Worm (Caenorhabditis elegans) whole organism, L1 larva: ENCODE data around the gene oac-11.

Experiments used
- F16B12.6 ChIP-seq: fragments of 150-350 bp; optimal IDR thresholded peaks from 2 replicates; lab custom pipeline; 2014; ENCODE audit warnings: missing biosample characterization, missing genetic modification characterization
- Y116A8C.19 ChIP-seq: sonication (generic microtip); optimal IDR thresholded peaks from 2 replicates; lab custom pipeline; 2016; ENCODE audit warnings: missing compliant biosample characterization, missing genetic modification characterization, borderline replicate concordance
- aha-1 ChIP-seq: fragments of 150-350 bp; optimal IDR thresholded peaks from 2 replicates; lab custom pipeline; 2014; ENCODE audit warnings: missing biosample characterization, missing genetic modification characterization
- alr-1 ChIP-seq: fragments of 200-800 bp; sonication (Bioruptor generic); optimal IDR thresholded peaks from 2 replicates; lab custom pipeline; 2018; ENCODE audit warnings: borderline replicate concordance, mild to moderate bottlenecking, missing genetic modification characterization, missing compliant biosample characterization
- ceh-63 ChIP-seq: fragments of 200-800 bp; sonication (Bioruptor generic); optimal IDR thresholded peaks from 2 replicates; lab custom pipeline; 2018; ENCODE audit warnings: mild to moderate bottlenecking, missing genetic modification characterization, missing compliant biosample characterization
- ceh-8 ChIP-seq: fragments of 200-800 bp; sonication (Bioruptor generic); optimal IDR thresholded peaks from 2 replicates; lab custom pipeline; 2018; ENCODE audit warnings: mild to moderate bottlenecking, missing genetic modification characterization, moderate library complexity, missing compliant biosample characterization
- ceh-88 ChIP-seq: fragments of 200-800 bp; sonication (Bioruptor generic); IDR thresholded peaks from 2 replicates; pipeline ENCODE4 v1.3.6; 2022; ENCODE audit warnings: missing genetic modification characterization, missing compliant biosample characterization
- dpl-1 ChIP-seq, 3 experiments: fragments of 150-350 bp in 2 of 3; sonication (generic microtip) in 1 of 3; optimal IDR thresholded peaks; 2 replicates each; lab custom pipeline; 2014 to 2017; ENCODE audit warnings: missing biosample characterization in 3 of 3, missing genetic modification characterization in 3 of 3, missing genetic modification reagents in 3 of 3
- dsc-1 ChIP-seq: sonication (generic microtip); optimal IDR thresholded peaks from 2 replicates; lab custom pipeline; 2016; ENCODE audit warnings: mild to moderate bottlenecking, missing genetic modification characterization, missing compliant biosample characterization
- efl-1 ChIP-seq, 4 experiments: fragments of 150-350 bp; optimal IDR thresholded peaks in 3 of 4; peaks in 1 of 4; 1 replicate in 1 of 4; 2 replicates in 3 of 4; lab custom pipeline; 2014; ENCODE audit warnings: missing biosample characterization in 2 of 4, missing genetic modification characterization in 2 of 4, missing genetic modification reagents in 2 of 4
- efl-3 ChIP-seq: fragments of 200-800 bp; sonication (Bioruptor generic); optimal IDR thresholded peaks from 2 replicates; lab custom pipeline; 2018; ENCODE audit warnings: mild to moderate bottlenecking, missing genetic modification characterization, missing compliant biosample characterization
- egl-27 ChIP-seq, 2 experiments: fragments of 150-350 bp in 1 of 2; sonication (generic microtip); optimal IDR thresholded peaks; 3 replicates each; lab custom pipeline; 2017 to 2018; ENCODE audit warnings: missing biosample characterization in 2 of 2, missing genetic modification characterization in 2 of 2, missing genetic modification reagents in 2 of 2
- elt-2 ChIP-seq: sonication (generic microtip); optimal IDR thresholded peaks from 2 replicates; lab custom pipeline; 2016; ENCODE audit warnings: missing genetic modification characterization, mild to moderate bottlenecking, inconsistent platforms, missing compliant biosample characterization, missing genetic modification reagents
- elt-3 ChIP-seq, 6 experiments: fragments of 150-350 bp in 1 of 6; sonication (generic microtip); optimal IDR thresholded peaks; 2 replicates each; lab custom pipeline; 2017 to 2018; ENCODE audit warnings: missing biosample characterization in 6 of 6, missing genetic modification characterization in 6 of 6, inconsistent platforms in 1 of 6
- ets-5 ChIP-seq: fragments of 200-800 bp; sonication (Bioruptor generic); IDR thresholded peaks from 2 replicates; pipeline ENCODE4 v1.3.6; 2022; ENCODE audit warnings: missing genetic modification characterization, missing compliant biosample characterization
- fkh-4 ChIP-seq: sonication (generic microtip); optimal IDR thresholded peaks from 2 replicates; lab custom pipeline; 2016; ENCODE audit warnings: missing compliant biosample characterization, missing genetic modification characterization, borderline replicate concordance
- grh-1 ChIP-seq: fragments of 200-800 bp; sonication (Bioruptor generic); IDR thresholded peaks from 2 replicates; pipeline ENCODE4 v1.3.6; 2022; ENCODE audit warnings: missing genetic modification reagents, missing genetic modification characterization, missing compliant biosample characterization
- hpl-2 ChIP-seq: fragments of 150-350 bp; optimal IDR thresholded peaks from 2 replicates; lab custom pipeline; 2014; ENCODE audit warnings: missing biosample characterization, missing genetic modification reagents, missing genetic modification characterization
- lin-13 ChIP-seq: fragments of 150-350 bp; optimal IDR thresholded peaks from 2 replicates; lab custom pipeline; 2014; ENCODE audit warnings: missing biosample characterization, missing genetic modification reagents, missing genetic modification characterization
- lin-14 ChIP-seq: fragments of 200-800 bp; sonication (Bioruptor generic); optimal IDR thresholded peaks from 2 replicates; lab custom pipeline; 2018; ENCODE audit warnings: mild to moderate bottlenecking, missing genetic modification characterization, moderate library complexity, missing compliant biosample characterization
- lin-15B ChIP-seq: fragments of 150-350 bp; sonication (generic microtip); optimal IDR thresholded peaks from 3 replicates; lab custom pipeline; 2014; ENCODE audit warnings: missing biosample characterization, missing genetic modification characterization
- lin-35 ChIP-seq, 2 experiments: fragments of 150-350 bp; optimal IDR thresholded peaks; 2 replicates each; lab custom pipeline; 2014; ENCODE audit warnings: missing biosample characterization in 2 of 2, missing genetic modification characterization in 2 of 2, missing genetic modification reagents in 2 of 2
- lsy-2 ChIP-seq, 2 experiments: fragments of 150-350 bp; optimal IDR thresholded peaks; 2 replicates each; lab custom pipeline; 2014; ENCODE audit warnings: missing biosample characterization in 2 of 2, missing genetic modification characterization in 2 of 2
- mab-9 ChIP-seq: fragments of 200-800 bp; sonication (Bioruptor generic); IDR thresholded peaks from 2 replicates; pipeline ENCODE4 v1.3.6; 2022; ENCODE audit warnings: missing genetic modification reagents, missing genetic modification characterization, missing compliant biosample characterization
- mdl-1 ChIP-seq, 2 experiments: fragments of 150-350 bp; optimal IDR thresholded peaks; 2 replicates each; lab custom pipeline; 2014 to 2017; ENCODE audit warnings: missing biosample characterization in 2 of 2, missing genetic modification characterization in 2 of 2, inconsistent platforms in 1 of 2
- nhr-11 ChIP-seq: fragments of 150-350 bp; optimal IDR thresholded peaks from 2 replicates; lab custom pipeline; 2014; ENCODE audit warnings: missing biosample characterization, missing genetic modification characterization
- nhr-19 ChIP-seq: fragments of 200-800 bp; sonication (Bioruptor generic); conservative IDR thresholded peaks from 2 replicates; pipeline ENCODE4 v1.3.6; 2022; ENCODE audit warnings: missing genetic modification characterization, missing compliant biosample characterization
- nhr-20 ChIP-seq: sonication (generic microtip); optimal IDR thresholded peaks from 2 replicates; lab custom pipeline; 2016; ENCODE audit warnings: mild to moderate bottlenecking, missing genetic modification characterization, missing compliant biosample characterization
- nhr-47 ChIP-seq: sonication (generic microtip); optimal IDR thresholded peaks from 2 replicates; lab custom pipeline; 2016; ENCODE audit warnings: mild to moderate bottlenecking, missing genetic modification characterization, moderate library complexity, missing compliant biosample characterization
- nhr-71 ChIP-seq: sonication (generic microtip); optimal IDR thresholded peaks from 2 replicates; lab custom pipeline; 2016; ENCODE audit warnings: mild to moderate bottlenecking, missing genetic modification characterization, moderate library complexity, missing compliant biosample characterization
- nhr-76 ChIP-seq: sonication (generic microtip); optimal IDR thresholded peaks from 2 replicates; lab custom pipeline; 2017; ENCODE audit warnings: missing biosample characterization, missing genetic modification characterization
- nhr-85 ChIP-seq: sonication (generic microtip); peaks from one replicate; lab custom pipeline; 2016; ENCODE audit warnings: missing genetic modification characterization, inconsistent platforms, missing compliant biosample characterization
- nhr-90 ChIP-seq: sonication (generic microtip); optimal IDR thresholded peaks from 2 replicates; lab custom pipeline; 2016; ENCODE audit warnings: mild to moderate bottlenecking, missing genetic modification characterization, missing compliant biosample characterization; ENCODE audit not compliant: poor library complexity
- pax-3 ChIP-seq: fragments of 200-800 bp; sonication (Bioruptor generic); optimal IDR thresholded peaks from 2 replicates; lab custom pipeline; 2018; ENCODE audit warnings: mild to moderate bottlenecking, missing genetic modification characterization, moderate library complexity, missing compliant biosample characterization
- pqm-1 ChIP-seq: sonication (generic microtip); optimal IDR thresholded peaks from 3 replicates; lab custom pipeline; 2017; ENCODE audit warnings: missing biosample characterization, missing genetic modification characterization
- snu-23 ChIP-seq: sonication (generic microtip); optimal IDR thresholded peaks from 2 replicates; lab custom pipeline; 2016; ENCODE audit warnings: missing genetic modification characterization, missing compliant biosample characterization
- sox-4 ChIP-seq: sonication (generic microtip); optimal IDR thresholded peaks from 2 replicates; lab custom pipeline; 2016; ENCODE audit warnings: missing genetic modification characterization, missing compliant biosample characterization
- sptf-1 ChIP-seq: fragments of 150-350 bp; optimal IDR thresholded peaks from 2 replicates; lab custom pipeline; 2014; ENCODE audit warnings: missing biosample characterization, missing genetic modification characterization
- swsn-7 ChIP-seq: sonication (generic microtip); optimal IDR thresholded peaks from 2 replicates; lab custom pipeline; 2016; ENCODE audit warnings: missing genetic modification characterization, missing compliant biosample characterization
- tbx-2 ChIP-seq: sonication (generic microtip); optimal IDR thresholded peaks from 2 replicates; lab custom pipeline; 2016; ENCODE audit warnings: missing genetic modification characterization, missing compliant biosample characterization
- tlp-1 ChIP-seq: fragments of 150-350 bp; optimal IDR thresholded peaks from 2 replicates; lab custom pipeline; 2014; ENCODE audit warnings: missing biosample characterization, missing genetic modification characterization
- unc-30 ChIP-seq: sonication (generic microtip); optimal IDR thresholded peaks from 2 replicates; lab custom pipeline; 2017; ENCODE audit warnings: missing biosample characterization, missing genetic modification characterization
- unc-62 ChIP-seq: fragments of 150-350 bp; optimal IDR thresholded peaks from 2 replicates; lab custom pipeline; 2014; ENCODE audit warnings: missing biosample characterization, missing genetic modification reagents, missing genetic modification characterization
- unc-98 ChIP-seq: fragments of 200-800 bp; sonication (Bioruptor generic); IDR thresholded peaks from 2 replicates; pipeline ENCODE4 v1.3.6; 2022; ENCODE audit warnings: missing genetic modification characterization, missing compliant biosample characterization
- ztf-11 ChIP-seq, 2 experiments: sonication (generic microtip); optimal IDR thresholded peaks; 2 replicates each; lab custom pipeline; 2016 to 2017; ENCODE audit warnings: missing genetic modification characterization in 2 of 2, missing biosample characterization in 1 of 2, missing compliant biosample characterization in 1 of 2

The oac-11 gene

ce11 chrII:3815445-3816208 lies 45.1 kb downstream of the oac-11 start:
- TF ChIP-seq snu-23 (GFP tag; lab: Kevin White, UChicago) (peak; percentile 11), F16B12.6 (tag; lab: Kevin White, UChicago) (peak; percentile 79), nhr-47 (tag; lab: Kevin White, UChicago) (peak; percentile 31), nhr-71 (tag; lab: Kevin White, UChicago) (peak; percentile 14), nhr-90 (tag; lab: Kevin White, UChicago) (peak; percentile 15), ets-5 (no peak), egl-27 (tag; optimal IDR thresholded peaks at IDR 0.05; lab: Kevin White, UChicago) (no peak), nhr-19 (GFP tag; lab: Robert Waterston, UW) (no peak), elt-2 (peak; percentile 83), efl-1 (optimal IDR thresholded peaks at IDR 0.05; lab: Kevin White, UChicago) (peak; percentile 34 to 55), efl-1 (GFP tag; optimal IDR thresholded peaks at IDR 0.05 in 1 of 2; lab: Kevin White, UChicago) (peak; percentile 39 to 68), swsn-7 (tag; lab: Kevin White, UChicago) (peak; percentile 0), unc-98 (no peak), nhr-85 (tag; lab: Kevin White, UChicago) (no peak), mdl-1 (tag; optimal IDR thresholded peaks at IDR 0.05; lab: Kevin White, UChicago) (no peak), sptf-1 (no peak), lsy-2 (tag; optimal IDR thresholded peaks at IDR 0.05; lab: Kevin White, UChicago) (peak; percentile 26), lin-35 (GFP tag; optimal IDR thresholded peaks at IDR 0.05; lab: Kevin White, UChicago) (peak in 1 of 2 experiments; percentile 15), unc-62 (no peak), pax-3 (no peak), ceh-88 (GFP tag; lab: Robert Waterston, UW) (no peak), pqm-1 (tag; lab: Kevin White, UChicago) (no peak), sox-4 (tag; lab: Kevin White, UChicago) (no peak), nhr-20 (tag; lab: Kevin White, UChicago) (peak; percentile 21), mab-9 (GFP tag; lab: Robert Waterston, UW) (no peak), Y116A8C.19 (tag; lab: Kevin White, UChicago) (no peak), dsc-1 (tag; lab: Kevin White, UChicago) (no peak), dpl-1 (GFP tag; optimal IDR thresholded peaks at IDR 0.05; lab: Kevin White, UChicago) (peak in 2 of 3 experiments; percentile 21 to 53), elt-3 (tag; optimal IDR thresholded peaks at IDR 0.05; lab: Kevin White, UChicago) (no peak)

ce11 chrII:3811816-3812332 lies 48.9 kb downstream of the oac-11 start, which contains the start of gene lido-15:
Gene lido-15, plus strand, starts transcription at chrII:3812282.
- no peak for TF ChIP-seq alr-1 (tag; lab: Kevin White, UChicago)
- no peak for TF ChIP-seq lsy-2 (tag; optimal IDR thresholded peaks at IDR 0.05; lab: Kevin White, UChicago)
- TF ChIP-seq efl-1 (optimal IDR thresholded peaks at IDR 0.05; lab: Kevin White, UChicago), result peak in 1 of 2 experiments; percentile 5
- no peak for TF ChIP-seq efl-1 (GFP tag; optimal IDR thresholded peaks at IDR 0.05 in 1 of 2; lab: Kevin White, UChicago)
- TF ChIP-seq lin-13 (GFP tag; lab: Kevin White, UChicago), result no peak
- no peak for TF ChIP-seq hpl-2 (GFP tag; lab: Kevin White, UChicago)
- no peak for TF ChIP-seq nhr-76 (tag; lab: Kevin White, UChicago)
- no peak for TF ChIP-seq nhr-11 (tag; lab: Kevin White, UChicago)
- no peak for TF ChIP-seq ceh-63 (GFP tag; lab: Kevin White, UChicago)

- TF ChIP-seq unc-30 (tag; lab: Kevin White, UChicago) (no peak), lin-14 (GFP tag; lab: Kevin White, UChicago) (peak; percentile 85), F16B12.6 (tag; lab: Kevin White, UChicago) (peak; percentile 1), tlp-1 (tag; lab: Kevin White, UChicago) (no peak), elt-2 (peak; percentile 73), ceh-8 (GFP tag; lab: Kevin White, UChicago) (no peak), lin-15B (tag; lab: Kevin White, UChicago) (no peak), dpl-1 (GFP tag; optimal IDR thresholded peaks at IDR 0.05; lab: Kevin White, UChicago) (peak in 2 of 3 experiments; percentile 17 to 42), fkh-4 (tag; lab: Kevin White, UChicago) (no peak), egl-27 (tag; optimal IDR thresholded peaks at IDR 0.05; lab: Kevin White, UChicago) (no peak), nhr-90 (tag; lab: Kevin White, UChicago) (peak; percentile 25), Y116A8C.19 (tag; lab: Kevin White, UChicago) (no peak), ztf-11 (tag; optimal IDR thresholded peaks at IDR 0.05; lab: Kevin White, UChicago) (no peak), aha-1 (tag; lab: Kevin White, UChicago) (no peak), tbx-2 (tag; lab: Kevin White, UChicago) (peak; percentile 32), efl-3 (no peak), pax-3 (no peak), nhr-19 (GFP tag; lab: Robert Waterston, UW) (peak; percentile 32; the same call in 1 of the 2 replicates), grh-1 (no peak)
Measured at ce11 chrII:3810550-3810949, 50.2 kb downstream of the oac-11 start.
